Worm (Caenorhabditis elegans): ENCODE data around the gene sri-71.
A peak's percentile ranks its signal among the peaks of the same experiment; 100 is the strongest.
"Not testable (repeated sequence)": the region's sequence is repeated elsewhere in the genome, so short reads cannot be mapped to it uniquely, and the experiment has no call there.

Gene sri-71

ce11 chrII:2605319-2605718 is 22.2 kb upstream of the sri-71 start, which contains the start of gene sri-77:
Gene sri-77 (minus strand): TSS chrII:2605419.
- TF ChIP-seq unc-39 (tag; optimal IDR thresholded peaks at IDR 0.05) (no peak), ztf-11 (tag; optimal IDR thresholded peaks at IDR 0.05) (no peak), aly-2 (tag; optimal IDR thresholded peaks at IDR 0.05) (no peak), nhr-67 (tag; optimal IDR thresholded peaks at IDR 0.05) (no peak), ceh-9 (tag; optimal IDR thresholded peaks at IDR 0.05) (no peak), skn-1 (tag; optimal IDR thresholded peaks at IDR 0.05) (no peak), ZK546.5 (tag; optimal IDR thresholded peaks at IDR 0.05) (no peak), sea-2 (GFP tag; optimal IDR thresholded peaks at IDR 0.05) (no peak), ceh-82 (tag; optimal IDR thresholded peaks at IDR 0.05) (no peak), snpc-4 (tag; optimal IDR thresholded peaks at IDR 0.05) (no peak), fkh-2 (tag; optimal IDR thresholded peaks at IDR 0.05) (no peak), nfya-1 (tag; optimal IDR thresholded peaks at IDR 0.05; ENCODE audit: insufficient read depth) (no peak), mdl-1 (tag; optimal IDR thresholded peaks at IDR 0.05) (no peak)

DNA sequence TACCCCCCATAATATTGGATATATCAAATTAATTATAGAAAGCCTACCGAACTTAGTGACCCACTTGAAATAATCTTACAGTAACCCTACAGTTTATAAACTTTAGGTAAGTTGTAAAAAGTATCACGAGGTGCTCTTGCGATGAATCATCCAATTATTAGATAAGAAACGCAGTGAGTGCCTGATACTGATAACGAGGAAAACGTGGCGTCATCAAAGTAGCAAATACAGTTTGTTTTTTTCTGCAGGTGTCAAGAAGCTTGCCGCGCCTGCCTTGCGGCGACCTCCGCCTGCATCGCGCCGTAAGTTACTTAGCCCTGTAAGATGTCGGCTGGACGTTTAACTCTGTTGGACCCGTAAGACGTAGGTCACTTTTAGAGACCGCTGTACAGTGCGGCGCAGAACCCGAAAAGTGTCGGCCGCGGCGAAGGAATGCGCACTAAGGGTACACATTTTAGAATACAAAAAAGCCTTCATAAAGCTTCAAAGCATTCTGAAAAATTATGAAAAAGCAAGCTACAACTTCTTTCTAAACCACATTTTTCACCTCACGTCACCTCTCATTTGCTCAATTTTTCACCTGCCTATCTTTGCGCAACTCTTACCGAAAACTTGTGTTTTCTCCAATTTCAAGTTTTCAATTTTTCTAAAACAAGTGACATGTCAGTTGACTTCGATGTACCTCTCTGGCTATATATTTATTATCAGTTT is 17.2 kb upstream of the sri-71 start, which contains the start of gene sri-38:
sri-38 (plus strand) TSS at position 661 of the 711 bp plus-strand sequence.
- no peak for TF ChIP-seq nhr-77 (tag; optimal IDR thresholded peaks at IDR 0.05)
- TF ChIP-seq pqm-1 (tag; optimal IDR thresholded peaks at IDR 0.05): peak; percentile 73
- peak; percentile 96 for TF ChIP-seq elt-2 (tag; optimal IDR thresholded peaks at IDR 0.05)
- no peak for TF ChIP-seq ztf-4 (tag; optimal IDR thresholded peaks at IDR 0.05)
- TF ChIP-seq daf-12 (tag; optimal IDR thresholded peaks at IDR 0.05): no peak
- no peak for TF ChIP-seq ceh-28 (tag; optimal IDR thresholded peaks at IDR 0.05)
- TF ChIP-seq fos-1 (tag; optimal IDR thresholded peaks at IDR 0.05): peak; percentile 30
- TF ChIP-seq jun-1 (tag; optimal IDR thresholded peaks at IDR 0.05): peak; percentile 55
- TF ChIP-seq lin-39 (tag; optimal IDR thresholded peaks at IDR 0.05): no peak
- no peak for TF ChIP-seq ztf-11 (tag; optimal IDR thresholded peaks at IDR 0.05)
- no peak for TF ChIP-seq ceh-82 (tag; optimal IDR thresholded peaks at IDR 0.05)
- no peak for TF ChIP-seq nhr-237 (tag; optimal IDR thresholded peaks at IDR 0.05)
- TF ChIP-seq sea-2 (GFP tag; optimal IDR thresholded peaks at IDR 0.05): no peak

DNA sequence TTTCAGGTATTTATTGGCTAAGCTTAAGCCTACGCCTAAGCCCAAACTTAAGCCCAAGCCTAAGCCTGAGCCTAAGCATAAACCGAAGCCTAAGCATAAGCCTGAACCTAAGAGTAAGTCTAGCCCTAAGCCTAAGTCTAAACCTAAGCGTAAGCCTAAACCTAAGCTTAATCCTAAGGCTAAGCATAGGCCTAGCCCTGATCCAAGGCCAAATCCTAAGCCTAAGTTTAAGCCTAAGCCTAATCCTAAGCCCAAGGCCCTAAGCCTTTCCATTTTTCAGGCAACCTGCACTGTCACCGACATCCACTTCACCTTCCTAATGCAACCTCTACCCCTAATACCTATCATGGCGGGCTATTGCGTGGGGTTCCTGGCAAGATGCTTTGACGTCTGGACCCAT is 16.5 kb upstream of the sri-71 start:
- no peak for TF ChIP-seq nhr-237 (tag; optimal IDR thresholded peaks at IDR 0.05)
- TF ChIP-seq sea-2 (GFP tag; optimal IDR thresholded peaks at IDR 0.05): no peak
- TF ChIP-seq nhr-43 (tag; optimal IDR thresholded peaks at IDR 0.05; ENCODE audit: poor library complexity, severe bottlenecking): no peak
- no peak for TF ChIP-seq mml-1 (tag; optimal IDR thresholded peaks at IDR 0.05)
- TF ChIP-seq nfya-1 (tag; optimal IDR thresholded peaks at IDR 0.05; ENCODE audit: insufficient read depth): no peak
- no peak for TF ChIP-seq nhr-11 (tag; optimal IDR thresholded peaks at IDR 0.05)
- no peak for TF ChIP-seq nhr-77 (tag; optimal IDR thresholded peaks at IDR 0.05)
- TF ChIP-seq fos-1 (tag; optimal IDR thresholded peaks at IDR 0.05): no peak
- TF ChIP-seq fkh-10 (GFP tag; optimal IDR thresholded peaks at IDR 0.05): no peak
- no peak for TF ChIP-seq eor-1 (tag; optimal IDR thresholded peaks at IDR 0.05)

DNA sequence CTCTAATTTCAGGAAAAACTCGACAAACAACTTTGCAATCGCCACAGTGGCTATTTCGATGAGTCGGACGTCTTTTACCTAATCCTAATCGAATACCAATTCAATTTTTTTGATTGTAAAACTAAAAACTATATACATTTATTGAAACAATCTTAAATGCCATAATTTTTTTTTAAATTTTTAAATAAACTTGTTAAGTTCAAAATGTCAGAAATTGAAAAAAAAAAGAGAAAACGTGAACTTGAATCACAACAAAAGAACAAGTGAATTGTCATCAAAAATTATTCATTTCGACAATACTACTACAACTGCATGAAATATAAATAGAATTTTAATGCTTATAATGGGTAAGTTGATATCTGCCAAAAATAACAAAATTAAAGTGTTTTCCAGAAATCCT is 15.3 kb upstream of the sri-71 start, which contains the start of gene D2062.13:
D2062.13 (plus strand) TSS at position 301 of the 400 bp plus-strand sequence.
- TF ChIP-seq nhr-67 (tag; optimal IDR thresholded peaks at IDR 0.05); ama-1 (optimal IDR thresholded peaks at IDR 0.05); fos-1 (tag; optimal IDR thresholded peaks at IDR 0.05): not testable (repeated sequence)

DNA sequence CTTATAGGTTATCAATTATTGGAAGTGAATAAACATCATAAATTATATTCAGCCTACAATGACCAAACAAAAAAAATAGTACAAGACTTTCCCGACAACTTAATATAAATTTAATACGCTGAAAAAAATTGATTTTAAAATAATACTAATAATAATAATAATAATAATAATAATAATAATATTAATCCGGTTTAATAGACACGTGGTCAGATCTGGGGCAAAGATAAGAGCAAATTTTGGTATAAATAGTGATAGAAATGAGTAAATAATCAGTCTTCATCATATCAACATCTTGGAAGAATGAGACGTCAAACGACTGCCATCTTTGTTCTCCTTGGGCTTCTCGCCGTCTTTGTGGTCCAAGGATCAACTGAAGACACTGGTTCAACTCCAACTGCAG is 10.9 kb upstream of the sri-71 start, which contains the start of gene msrp-5:
msrp-5 (plus strand) TSS at position 301 of the 400 bp plus-strand sequence.
- not testable (repeated sequence) for TF ChIP-seq R02D3.7, ceh-16, elt-3 (tag; optimal IDR thresholded peaks at IDR 0.05)

ce11 chrII:2619148-2619547 is 8.4 kb upstream of the sri-71 start, which contains the start of gene msrp-6:
Gene msrp-6 (plus strand): TSS chrII:2619448.
- TF ChIP-seq snpc-4 (tag; optimal IDR thresholded peaks at IDR 0.05); fos-1 (tag; optimal IDR thresholded peaks at IDR 0.05); ama-1 (optimal IDR thresholded peaks at IDR 0.05): not testable (repeated sequence)

Measured in whole organism, L3 larva.